Worm (Caenorhabditis elegans) whole organism, young adult: ENCODE data around the gene R04F11.3.

Experiments
- B0261.1 ChIP-seq: sonication (generic microtip); optimal IDR thresholded peaks from 2 replicates; lab custom pipeline; 2016; ENCODE audit warnings: mild to moderate bottlenecking, missing genetic modification characterization, moderate library complexity, missing compliant biosample characterization
- F22D6.2 ChIP-seq: sonication (generic microtip); optimal IDR thresholded peaks from 2 replicates; lab custom pipeline; 2016; ENCODE audit warnings: mild to moderate bottlenecking, missing genetic modification characterization, missing compliant biosample characterization
- F23B12.7 ChIP-seq: sonication (generic microtip); optimal IDR thresholded peaks from 2 replicates; lab custom pipeline; 2017; ENCODE audit warnings: missing genetic modification characterization, mild to moderate bottlenecking, missing compliant biosample characterization, antibody characterized with exemption, moderate library complexity; ENCODE audit not compliant: insufficient read depth
- F55B11.4 ChIP-seq: sonication (generic microtip); optimal IDR thresholded peaks from 2 replicates; lab custom pipeline; 2016; ENCODE audit warnings: missing compliant biosample characterization, missing genetic modification characterization, borderline replicate concordance; ENCODE audit not compliant: insufficient read depth
- F57A8.1 ChIP-seq: fragments of 200-800 bp; sonication (Bioruptor generic); optimal IDR thresholded peaks from 2 replicates; lab custom pipeline; 2018; ENCODE audit warnings: mild to moderate bottlenecking, missing genetic modification characterization, moderate library complexity, missing compliant biosample characterization
- F57C9.4 ChIP-seq: sonication (generic microtip); optimal IDR thresholded peaks from 2 replicates; lab custom pipeline; 2017; ENCODE audit warnings: mild to moderate bottlenecking, missing genetic modification characterization, missing compliant biosample characterization
- T07F8.4 ChIP-seq: sonication (generic microtip); optimal IDR thresholded peaks from 2 replicates; lab custom pipeline; 2016; ENCODE audit warnings: mild to moderate bottlenecking, missing genetic modification characterization, moderate library complexity, missing compliant biosample characterization
- T26A5.8 ChIP-seq: sonication (generic microtip); optimal IDR thresholded peaks from 2 replicates; lab custom pipeline; 2016; ENCODE audit warnings: missing genetic modification characterization, missing compliant biosample characterization
- Y56A3A.18 ChIP-seq: fragments of 200-800 bp; sonication (Bioruptor generic); IDR thresholded peaks from 2 replicates; pipeline ENCODE4 v1.3.6; 2022; ENCODE audit warnings: missing genetic modification reagents, missing genetic modification characterization, missing compliant biosample characterization
- Y67H2A.10 ChIP-seq: fragments of 200-800 bp; sonication (Bioruptor generic); conservative IDR thresholded peaks from 2 replicates; pipeline ENCODE4 v1.3.6; 2022; ENCODE audit warnings: missing genetic modification reagents, missing genetic modification characterization, missing compliant biosample characterization
- ama-1 ChIP-seq, 3 experiments: fragments of 150-350 bp in 1 of 3; sonication (generic microtip) in 2 of 3; optimal IDR thresholded peaks; 2 replicates each; lab custom pipeline; 2014 to 2018; ENCODE audit warnings: missing biosample characterization in 2 of 3, missing genetic modification characterization in 2 of 3, missing genetic modification reagents in 2 of 3
- aptf-2 ChIP-seq: fragments of 200-800 bp; sonication (Bioruptor generic); conservative IDR thresholded peaks from 2 replicates; pipeline ENCODE4 v1.3.6; 2022; ENCODE audit warnings: missing genetic modification reagents, missing genetic modification characterization, missing compliant biosample characterization
- atf-7 ChIP-seq: sonication (generic microtip); optimal IDR thresholded peaks from 2 replicates; lab custom pipeline; 2017; ENCODE audit warnings: mild to moderate bottlenecking, missing genetic modification characterization, missing compliant biosample characterization
- athp-1 ChIP-seq: sonication (generic microtip); optimal IDR thresholded peaks from 2 replicates; lab custom pipeline; 2017; ENCODE audit warnings: mild to moderate bottlenecking, missing genetic modification characterization, missing compliant biosample characterization
- attf-3 ChIP-seq: fragments of 200-800 bp; sonication (Bioruptor generic); conservative IDR thresholded peaks from 2 replicates; pipeline ENCODE4 v1.3.6; 2022; ENCODE audit warnings: missing genetic modification reagents, missing genetic modification characterization, missing compliant biosample characterization
- ceh-79 ChIP-seq: sonication (generic microtip); optimal IDR thresholded peaks from 2 replicates; lab custom pipeline; 2017; ENCODE audit warnings: mild to moderate bottlenecking, missing genetic modification characterization, missing compliant biosample characterization
- dox-1 ChIP-seq: fragments of 200-800 bp; sonication (Bioruptor generic); IDR thresholded peaks from 2 replicates; pipeline ENCODE4 v1.3.6; 2022; ENCODE audit warnings: missing genetic modification reagents, missing genetic modification characterization, missing compliant biosample characterization
- dpff-1 ChIP-seq: sonication (generic microtip); optimal IDR thresholded peaks from 2 replicates; lab custom pipeline; 2017; ENCODE audit warnings: mild to moderate bottlenecking, missing genetic modification characterization, missing compliant biosample characterization
- dpl-1 ChIP-seq: fragments of 150-350 bp; optimal IDR thresholded peaks from 2 replicates; lab custom pipeline; 2014; ENCODE audit warnings: missing biosample characterization, missing genetic modification reagents, missing genetic modification characterization
- egl-18 ChIP-seq: fragments of 200-800 bp; sonication (Bioruptor generic); IDR thresholded peaks from 2 replicates; pipeline ENCODE4 v1.3.6; 2022; ENCODE audit warnings: missing genetic modification reagents, missing genetic modification characterization, missing compliant biosample characterization
- egl-44 ChIP-seq: fragments of 200-800 bp; sonication (Bioruptor generic); IDR thresholded peaks from 2 replicates; pipeline ENCODE4 v1.3.6; 2022; ENCODE audit warnings: missing genetic modification reagents, missing genetic modification characterization, missing compliant biosample characterization
- ekl-4 ChIP-seq: fragments of 200-800 bp; sonication (Bioruptor generic); IDR thresholded peaks from 2 replicates; pipeline ENCODE4 v1.3.6; 2022; ENCODE audit warnings: missing genetic modification reagents, missing genetic modification characterization, missing compliant biosample characterization
- gei-17 ChIP-seq: fragments of 200-800 bp; sonication (Bioruptor generic); optimal IDR thresholded peaks from 2 replicates; lab custom pipeline; 2018; ENCODE audit warnings: mild to moderate bottlenecking, missing genetic modification characterization, missing compliant biosample characterization
- him-1 ChIP-seq: sonication (generic microtip); optimal IDR thresholded peaks from 2 replicates; lab custom pipeline; 2016; ENCODE audit warnings: missing genotype, missing genetic modification reagents, missing genetic modification characterization, missing compliant biosample characterization
- hrde-1 ChIP-seq: sonication (generic microtip); optimal IDR thresholded peaks from 2 replicates; lab custom pipeline; 2016; ENCODE audit warnings: missing genetic modification characterization, mild to moderate bottlenecking, missing compliant biosample characterization, moderate library complexity, missing genotype, missing genetic modification reagents, borderline replicate concordance
- hsf-1 ChIP-seq: fragments of 200-800 bp; sonication (Bioruptor generic); IDR thresholded peaks from 2 replicates; pipeline ENCODE4 v1.3.6; 2022; ENCODE audit warnings: missing genetic modification reagents, missing genetic modification characterization, missing compliant biosample characterization
- let-607 ChIP-seq, 2 experiments: fragments of 200-800 bp in 1 of 2; sonication (Bioruptor generic) in 1 of 2; sonication (generic microtip) in 1 of 2; optimal IDR thresholded peaks; 2 replicates each; lab custom pipeline; 2016 to 2018; ENCODE audit warnings: mild to moderate bottlenecking in 2 of 2, missing compliant biosample characterization in 2 of 2, missing genetic modification characterization in 2 of 2, moderate library complexity in 2 of 2, missing genotype in 1 of 2
- lin-40 ChIP-seq: sonication (generic microtip); optimal IDR thresholded peaks from 2 replicates; lab custom pipeline; 2016; ENCODE audit warnings: missing genetic modification characterization, mild to moderate bottlenecking, missing compliant biosample characterization, missing genotype, missing genetic modification reagents
- mel-28 ChIP-seq: sonication (generic microtip); optimal IDR thresholded peaks from 2 replicates; lab custom pipeline; 2016; ENCODE audit warnings: borderline replicate concordance, mild to moderate bottlenecking, missing genetic modification characterization, missing compliant biosample characterization
- nfya-1 ChIP-seq: sonication (generic microtip); optimal IDR thresholded peaks from 2 replicates; lab custom pipeline; 2017; ENCODE audit warnings: antibody characterized with exemption, missing compliant biosample characterization, missing genetic modification characterization, borderline replicate concordance; ENCODE audit not compliant: insufficient read depth
- nhr-120 ChIP-seq: fragments of 200-800 bp; sonication (Bioruptor generic); IDR thresholded peaks from 2 replicates; pipeline ENCODE4 v1.3.6; 2022; ENCODE audit warnings: missing genetic modification characterization, missing compliant biosample characterization
- nhr-179 ChIP-seq: sonication (generic microtip); optimal IDR thresholded peaks from 2 replicates; lab custom pipeline; 2016; ENCODE audit warnings: mild to moderate bottlenecking, missing genetic modification characterization, missing compliant biosample characterization
- nhr-80 ChIP-seq: sonication (generic microtip); optimal IDR thresholded peaks from 2 replicates; lab custom pipeline; 2016; ENCODE audit warnings: missing genetic modification characterization, missing compliant biosample characterization
- rcor-1 ChIP-seq: fragments of 200-800 bp; sonication (Bioruptor generic); IDR thresholded peaks from 2 replicates; pipeline ENCODE4 v1.3.6; 2022; ENCODE audit warnings: missing genetic modification reagents, missing genetic modification characterization, missing compliant biosample characterization
- repo-1 ChIP-seq: sonication (generic microtip); optimal IDR thresholded peaks from 2 replicates; lab custom pipeline; 2017; ENCODE audit warnings: mild to moderate bottlenecking, missing genetic modification characterization, missing compliant biosample characterization
- rpc-1 ChIP-seq, 2 experiments: fragments of 150-350 bp in 1 of 2; sonication (generic microtip) in 1 of 2; optimal IDR thresholded peaks; 2 replicates each; lab custom pipeline; 2014 to 2018; ENCODE audit warnings: missing biosample characterization in 1 of 2, missing genetic modification characterization in 1 of 2, missing genetic modification reagents in 1 of 2, missing genotype in 1 of 2
- sdz-38 ChIP-seq: sonication (generic microtip); optimal IDR thresholded peaks from 2 replicates; lab custom pipeline; 2016; ENCODE audit warnings: missing genotype, missing genetic modification characterization, missing compliant biosample characterization
- sea-2 ChIP-seq: fragments of 200-800 bp; sonication (Bioruptor generic); IDR thresholded peaks from 2 replicates; pipeline ENCODE4 v1.3.6; 2022; ENCODE audit warnings: missing genetic modification characterization, missing compliant biosample characterization
- snpc-1.1 ChIP-seq: sonication (generic microtip); optimal IDR thresholded peaks from 2 replicates; lab custom pipeline; 2017; ENCODE audit warnings: missing genetic modification characterization, mild to moderate bottlenecking, missing compliant biosample characterization, antibody characterized with exemption, moderate library complexity, missing genotype, missing genetic modification reagents; ENCODE audit not compliant: insufficient read depth
- snpc-4 ChIP-seq, 5 experiments: fragments of 150-350 bp in 1 of 5; sonication (generic microtip) in 4 of 5; optimal IDR thresholded peaks; 2 replicates each; lab custom pipeline; 2014 to 2018; ENCODE audit warnings: missing genetic modification characterization in 5 of 5, missing biosample characterization in 3 of 5, antibody characterized with exemption in 2 of 5, mild to moderate bottlenecking in 2 of 5, missing compliant biosample characterization in 2 of 5, missing genotype in 2 of 5, moderate library complexity in 2 of 5, missing genetic modification reagents in 1 of 5
- somi-1 ChIP-seq: fragments of 200-800 bp; sonication (Bioruptor generic); optimal IDR thresholded peaks from 2 replicates; lab custom pipeline; 2018; ENCODE audit warnings: mild to moderate bottlenecking, missing genetic modification characterization, missing compliant biosample characterization
- tbp1 ChIP-seq: fragments of 200-800 bp; sonication (Bioruptor generic); optimal IDR thresholded peaks from 2 replicates; lab custom pipeline; 2018; ENCODE audit warnings: mild to moderate bottlenecking, missing genetic modification characterization, missing compliant biosample characterization
- tlf-1 ChIP-seq: fragments of 200-800 bp; sonication (Bioruptor generic); optimal IDR thresholded peaks from 2 replicates; lab custom pipeline; 2018; ENCODE audit warnings: mild to moderate bottlenecking, missing genetic modification characterization, missing compliant biosample characterization
- xnd-1 ChIP-seq: sonication (generic microtip); optimal IDR thresholded peaks from 2 replicates; lab custom pipeline; 2016; ENCODE audit warnings: missing genotype, missing genetic modification reagents, missing genetic modification characterization, missing compliant biosample characterization
- ztf-26 ChIP-seq: sonication (generic microtip); optimal IDR thresholded peaks from 2 replicates; lab custom pipeline; 2017; ENCODE audit warnings: missing genetic modification characterization, missing compliant biosample characterization
- ztf-3 ChIP-seq: fragments of 200-800 bp; sonication (Bioruptor generic); optimal IDR thresholded peaks from 2 replicates; lab custom pipeline; 2018; ENCODE audit warnings: mild to moderate bottlenecking, missing genetic modification characterization, missing compliant biosample characterization

R04F11.3 gene

ce11 chrV:12320274-12320839 lies 3.4 kb upstream of the R04F11.3 start (continued):
- TF ChIP-seq ztf-3 (GFP tag; lab: Kevin White, UChicago) = peak; percentile 37
- no peak for TF ChIP-seq nhr-120 (GFP tag; lab: Robert Waterston, UW)
- TF ChIP-seq dpl-1 = no peak
- TF ChIP-seq egl-44 (GFP tag; lab: Robert Waterston, UW) = no peak
- TF ChIP-seq T26A5.8 (tag; lab: Kevin White, UChicago) = no peak
- no peak for TF ChIP-seq T07F8.4 (tag; lab: Kevin White, UChicago)
- TF ChIP-seq tlf-1 (GFP tag; lab: Kevin White, UChicago) = no peak
- TF ChIP-seq athp-1 (tag; lab: Kevin White, UChicago) = no peak
- no peak for TF ChIP-seq lin-40 (tag; lab: Kevin White, UChicago)
- TF ChIP-seq Y67H2A.10 (GFP tag; lab: Robert Waterston, UW) = no peak
- TF ChIP-seq sdz-38 = no peak
- TF ChIP-seq xnd-1 (tag; lab: Kevin White, UChicago) = no peak
- peak; percentile 25 for TF ChIP-seq repo-1 (tag; lab: Kevin White, UChicago)
- no peak for TF ChIP-seq F55B11.4 (tag; lab: Kevin White, UChicago)
- TF ChIP-seq ama-1 (optimal IDR thresholded peaks at IDR 0.05; lab: Kevin White, UChicago) = no peak
- no peak for TF ChIP-seq ama-1 (GFP tag; optimal IDR thresholded peaks at IDR 0.05; lab: Kevin White, UChicago)
- TF ChIP-seq mel-28 (tag; lab: Kevin White, UChicago) = no peak
- no peak for TF ChIP-seq somi-1 (GFP tag; lab: Kevin White, UChicago)
- no peak for TF ChIP-seq hrde-1 (tag; lab: Kevin White, UChicago)
- no peak for TF ChIP-seq tbp1 (GFP tag; lab: Kevin White, UChicago)
- TF ChIP-seq dox-1 (GFP tag; lab: Robert Waterston, UW) = no peak
- TF ChIP-seq F57C9.4 (tag; lab: Kevin White, UChicago) = no peak
- TF ChIP-seq snpc-4 (GFP tag; optimal IDR thresholded peaks at IDR 0.05; lab: Kevin White, UChicago) = no peak
- TF ChIP-seq snpc-4 (tag; optimal IDR thresholded peaks at IDR 0.05; lab: Kevin White, UChicago) = peak in 1 of 4 experiments; percentile 24
- no peak for TF ChIP-seq ztf-26 (tag; lab: Kevin White, UChicago)
- no peak for TF ChIP-seq F22D6.2 (tag; lab: Kevin White, UChicago)
- no peak for TF ChIP-seq snpc-1.1 (tag; lab: Kevin White, UChicago)
- peak; percentile 7 for TF ChIP-seq B0261.1
- TF ChIP-seq nhr-80 (tag; lab: Kevin White, UChicago) = no peak
- TF ChIP-seq ekl-4 (GFP tag; lab: Robert Waterston, UW) = peak; percentile 77; the same call in 1 of the 2 replicates
- TF ChIP-seq gei-17 (GFP tag; lab: Kevin White, UChicago) = no peak
- no peak for TF ChIP-seq egl-18
- no peak for TF ChIP-seq nfya-1 (tag; lab: Kevin White, UChicago)
- peak; percentile 57 for TF ChIP-seq dpff-1 (tag; lab: Kevin White, UChicago)
- TF ChIP-seq let-607 (tag; optimal IDR thresholded peaks at IDR 0.05; lab: Kevin White, UChicago) = no peak
- no peak for TF ChIP-seq aptf-2 (GFP tag; lab: Robert Waterston, UW)
- 0 out of 2 replicates have a peak, but pooled peaks have one; percentile 15 for TF ChIP-seq Y56A3A.18
- TF ChIP-seq rpc-1 (optimal IDR thresholded peaks at IDR 0.05; lab: Kevin White, UChicago) = no peak
- no peak for TF ChIP-seq rpc-1 (tag; optimal IDR thresholded peaks at IDR 0.05; lab: Kevin White, UChicago)
- no peak for TF ChIP-seq nhr-179 (tag; lab: Kevin White, UChicago)
- 0 out of 2 replicates have a peak, but pooled peaks have one; percentile 17 for TF ChIP-seq attf-3 (GFP tag; lab: Robert Waterston, UW)
- no peak for TF ChIP-seq F57A8.1 (GFP tag; lab: Kevin White, UChicago)
- TF ChIP-seq rcor-1 (GFP tag; lab: Robert Waterston, UW) = no peak
- no peak for TF ChIP-seq F23B12.7
- TF ChIP-seq atf-7 (tag; lab: Kevin White, UChicago) = no peak
- TF ChIP-seq ceh-79 (tag; lab: Kevin White, UChicago) = no peak
- TF ChIP-seq sea-2 = no peak
- TF ChIP-seq him-1 (tag; lab: Kevin White, UChicago) = no peak
- TF ChIP-seq hsf-1 (GFP tag; lab: Robert Waterston, UW) = no peak
